Worm (Caenorhabditis elegans): ENCODE data around the gene C14A6.3.

DNA sequence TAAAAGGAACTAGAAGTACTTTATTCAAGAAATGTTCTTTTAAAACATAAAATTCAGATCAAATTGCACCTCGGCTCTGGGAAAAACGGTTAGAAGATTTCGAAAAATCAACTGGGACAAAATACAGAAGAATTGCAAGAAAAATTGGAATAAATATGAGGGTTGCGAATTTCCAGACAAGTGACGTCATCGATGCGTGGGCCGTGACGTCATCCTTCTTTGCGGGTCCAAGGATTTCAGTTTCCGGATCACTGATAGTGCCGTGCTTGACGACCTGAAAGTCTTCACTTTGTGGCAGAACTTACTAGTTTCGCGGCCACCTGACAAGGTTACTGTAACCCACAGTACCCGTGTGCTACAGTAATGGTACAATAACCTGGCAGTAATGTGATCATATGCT is 17.3 kb downstream of the C14A6.3 start:
- TF ChIP-seq ceh-24 (tag; optimal IDR thresholded peaks at IDR 0.05) (no peak), pqm-1 (tag; optimal IDR thresholded peaks at IDR 0.05) (no peak), nhr-232 (tag; optimal IDR thresholded peaks at IDR 0.05) (no peak), dmd-4 (tag; optimal IDR thresholded peaks at IDR 0.05; ENCODE audit: borderline replicate concordance) (no peak), pat-9 (tag; optimal IDR thresholded peaks at IDR 0.05) (no peak), unc-55 (GFP tag; optimal IDR thresholded peaks at IDR 0.05) (no peak), ama-1 (optimal IDR thresholded peaks at IDR 0.05) (no peak), ceh-45 (GFP tag; IDR thresholded peaks at IDR 0.05) (no peak), ceh-9 (tag; optimal IDR thresholded peaks at IDR 0.05) (no peak), ets-4 (tag; optimal IDR thresholded peaks at IDR 0.05) (no peak)

Data from whole organism, late embryonic.